Comparison of ENCODE assay signal across 4 worm cellular contexts in the genomic region with DNA sequence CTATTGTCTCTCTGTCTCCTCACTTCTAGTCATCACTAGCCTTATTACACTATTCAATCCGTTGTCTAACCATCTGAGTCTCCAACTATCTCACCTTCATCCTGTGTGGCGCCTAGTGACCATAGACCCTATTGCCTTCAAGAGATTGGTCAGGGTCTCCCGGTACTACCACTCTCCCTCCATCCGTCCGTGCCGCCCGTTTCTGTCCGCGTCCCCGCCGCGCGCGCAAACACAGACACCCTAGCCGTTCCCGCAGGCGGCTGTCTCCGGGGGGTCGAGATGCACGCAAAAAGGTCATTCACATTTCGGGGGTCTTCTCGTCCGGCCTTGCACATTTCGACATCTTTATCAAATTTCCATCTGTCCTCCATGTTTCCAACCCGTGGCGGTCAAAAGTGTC.
A peak's percentile ranks its signal among the peaks of the same experiment; 100 is the strongest.
TF ChIP-seq lines count a peak whose summit lies in the region.

No protein-coding gene starts in this region.

TF ChIP-seq in whole organism, L2 larva, 48 proteins besides CTCF, POLR2A, EP300 and RAD21:
- TF ChIP-seq elt-1 (tag; optimal IDR thresholded peaks at IDR 0.05; lab: Kevin White, UChicago) (no peak), nhr-12 (tag; optimal IDR thresholded peaks at IDR 0.05; lab: Kevin White, UChicago) (no peak), nhr-6 (tag; optimal IDR thresholded peaks at IDR 0.05; lab: Kevin White, UChicago) (no peak), blmp-1 (tag; optimal IDR thresholded peaks at IDR 0.05; lab: Kevin White, UChicago; ENCODE audit: insufficient read depth) (no peak), sma-3 (GFP tag; optimal IDR thresholded peaks at IDR 0.05; lab: Kevin White, UChicago) (peak; percentile 20), nhr-11 (tag; optimal IDR thresholded peaks at IDR 0.05; lab: Kevin White, UChicago) (no peak), peb-1 (tag; optimal IDR thresholded peaks at IDR 0.05; lab: Kevin White, UChicago) (no peak), ztf-1 (GFP tag; conservative IDR thresholded peaks at IDR 0.05; lab: Robert Waterston, UW) (no peak), ceh-16 (tag; optimal IDR thresholded peaks at IDR 0.05; lab: Kevin White, UChicago) (peak; percentile 51), sma-9 (GFP tag; optimal IDR thresholded peaks at IDR 0.05; lab: Kevin White, UChicago) (peak; percentile 19), sma-9 (tag; optimal IDR thresholded peaks at IDR 0.05; lab: Kevin White, UChicago) (no peak), unc-55 (GFP tag; optimal IDR thresholded peaks at IDR 0.05; lab: Kevin White, UChicago) (no peak), F13H6.1 (tag; optimal IDR thresholded peaks at IDR 0.05; lab: Kevin White, UChicago) (peak; percentile 54), sem-4 (tag; optimal IDR thresholded peaks at IDR 0.05; lab: Kevin White, UChicago) (no peak), mab-5 (tag; optimal IDR thresholded peaks at IDR 0.05; lab: Kevin White, UChicago) (no peak), skn-1 (tag; optimal IDR thresholded peaks at IDR 0.05; lab: Kevin White, UChicago) (no peak), lin-13 (GFP tag; optimal IDR thresholded peaks at IDR 0.05; lab: Kevin White, UChicago) (no peak), nhr-21 (tag; optimal IDR thresholded peaks at IDR 0.05; lab: Kevin White, UChicago) (peak; percentile 55), nhr-23 (tag; optimal IDR thresholded peaks at IDR 0.05; lab: Kevin White, UChicago) (no peak), lsy-2 (tag; optimal IDR thresholded peaks at IDR 0.05; lab: Kevin White, UChicago) (peak in 1 of 2 experiments; percentile 47), nhr-25 (tag; optimal IDR thresholded peaks at IDR 0.05; lab: Kevin White, UChicago) (peak; percentile 43), unc-39 (tag; optimal IDR thresholded peaks at IDR 0.05; lab: Kevin White, UChicago) (no peak)

TF ChIP-seq in whole organism, L4 larva, 104 proteins besides CTCF, POLR2A, EP300 and RAD21 (continues in another document):
- TF ChIP-seq Y105C5A.15 (GFP tag; IDR thresholded peaks at IDR 0.05; lab: Robert Waterston, UW), result no peak
- TF ChIP-seq lin-38 (GFP tag; IDR thresholded peaks at IDR 0.05; lab: Robert Waterston, UW), result no peak
- peak; percentile 35; the same call in 1 of the 2 replicates for TF ChIP-seq T26A8.4 (GFP tag; IDR thresholded peaks at IDR 0.05; lab: Robert Waterston, UW)
- 0 out of 2 replicates have a peak, but pooled peaks have one; percentile 49 for TF ChIP-seq ZK337.2 (GFP tag; IDR thresholded peaks at IDR 0.05; lab: Robert Waterston, UW)
- TF ChIP-seq ceh-28 (tag; optimal IDR thresholded peaks at IDR 0.05; lab: Kevin White, UChicago), result no peak
- TF ChIP-seq mxl-3 (GFP tag; optimal IDR thresholded peaks at IDR 0.05; lab: Kevin White, UChicago), result peak; percentile 68
- peak; percentile 96 for TF ChIP-seq set-16 (GFP tag; IDR thresholded peaks at IDR 0.05; lab: Robert Waterston, UW)
- no peak for TF ChIP-seq lin-15B (tag; optimal IDR thresholded peaks at IDR 0.05; lab: Kevin White, UChicago)
- TF ChIP-seq zip-2 (tag; optimal IDR thresholded peaks at IDR 0.05; lab: Kevin White, UChicago), result no peak
- no peak for TF ChIP-seq snpc-4 (tag; optimal IDR thresholded peaks at IDR 0.05; lab: Kevin White, UChicago)
- TF ChIP-seq egl-43 (GFP tag; IDR thresholded peaks at IDR 0.05; lab: Robert Waterston, UW), result 0 out of 2 replicates have a peak, but pooled peaks have one; percentile 45
- no peak for TF ChIP-seq dmd-8 (GFP tag; IDR thresholded peaks at IDR 0.05; lab: Robert Waterston, UW)
- no peak for TF ChIP-seq ces-1 (GFP tag; optimal IDR thresholded peaks at IDR 0.05; lab: Kevin White, UChicago)
- TF ChIP-seq madf-9 (GFP tag; conservative IDR thresholded peaks at IDR 0.05; lab: Robert Waterston, UW), result peak; percentile 83
- TF ChIP-seq nhr-6 (tag; optimal IDR thresholded peaks at IDR 0.05; lab: Kevin White, UChicago), result no peak
- TF ChIP-seq pha-4 (GFP tag; IDR thresholded peaks at IDR 0.05; lab: Robert Waterston, UW), result 0 out of 2 replicates have a peak, but pooled peaks have one; percentile 6
- no peak for TF ChIP-seq pha-4 (tag; optimal IDR thresholded peaks at IDR 0.05; lab: Kevin White, UChicago)
- peak; percentile 63 for TF ChIP-seq hlh-11 (tag; optimal IDR thresholded peaks at IDR 0.05; lab: Kevin White, UChicago)
- TF ChIP-seq hif-1 (tag; optimal IDR thresholded peaks at IDR 0.05; lab: Kevin White, UChicago), result peak in 1 of 2 experiments; percentile 9
- TF ChIP-seq mdl-1 (tag; optimal IDR thresholded peaks at IDR 0.05; lab: Kevin White, UChicago), result peak in 1 of 2 experiments; percentile 25
- peak; percentile 36 for TF ChIP-seq mes-2 (tag; optimal IDR thresholded peaks at IDR 0.05; lab: Kevin White, UChicago; ENCODE audit: poor library complexity, severe bottlenecking)
- TF ChIP-seq lin-13 (GFP tag; optimal IDR thresholded peaks at IDR 0.05; lab: Kevin White, UChicago), result no peak

TF ChIP-seq in whole organism, late embryonic, 69 proteins besides CTCF, POLR2A, EP300 and RAD21 (continues in another document):
- TF ChIP-seq eyg-1 (tag; optimal IDR thresholded peaks at IDR 0.05; lab: Kevin White, UChicago) (peak; percentile 46), tbx-2 (tag; optimal IDR thresholded peaks at IDR 0.05; lab: Kevin White, UChicago) (peak; percentile 60), ceh-22 (tag; optimal IDR thresholded peaks at IDR 0.05; lab: Kevin White, UChicago) (peak; percentile 41), pat-9 (tag; optimal IDR thresholded peaks at IDR 0.05; lab: Kevin White, UChicago) (no peak), C08G9.2 (tag; optimal IDR thresholded peaks at IDR 0.05; lab: Kevin White, UChicago) (peak; percentile 54), nhr-11 (tag; optimal IDR thresholded peaks at IDR 0.05; lab: Kevin White, UChicago) (no peak), ets-4 (tag; optimal IDR thresholded peaks at IDR 0.05; lab: Kevin White, UChicago) (peak; percentile 20), ceh-14 (tag; optimal IDR thresholded peaks at IDR 0.05; lab: Kevin White, UChicago) (no peak), fax-1 (tag; optimal IDR thresholded peaks at IDR 0.05; lab: Kevin White, UChicago) (no peak), ceh-6 (GFP tag; optimal IDR thresholded peaks at IDR 0.05; lab: Kevin White, UChicago) (no peak), nhr-232 (tag; optimal IDR thresholded peaks at IDR 0.05; lab: Kevin White, UChicago) (peak; percentile 15), npax-4 (tag; optimal IDR thresholded peaks at IDR 0.05; lab: Kevin White, UChicago) (no peak), ceh-30 (tag; optimal IDR thresholded peaks at IDR 0.05; lab: Kevin White, UChicago) (no peak), ceh-31 (tag; optimal IDR thresholded peaks at IDR 0.05; lab: Kevin White, UChicago) (peak; percentile 66), ceh-9 (tag; optimal IDR thresholded peaks at IDR 0.05; lab: Kevin White, UChicago) (no peak), hlh-30 (tag; optimal IDR thresholded peaks at IDR 0.05; lab: Kevin White, UChicago; ENCODE audit: insufficient read depth) (no peak), unc-3 (GFP tag; conservative IDR thresholded peaks at IDR 0.05; lab: Robert Waterston, UW) (no peak), unc-3 (tag; optimal IDR thresholded peaks at IDR 0.05; lab: Kevin White, UChicago) (no peak), pros-1 (tag; optimal IDR thresholded peaks at IDR 0.05; lab: Kevin White, UChicago) (peak; percentile 26), hlh-15 (tag; optimal IDR thresholded peaks at IDR 0.05; lab: Kevin White, UChicago) (no peak), pha-2 (tag; optimal IDR thresholded peaks at IDR 0.05; lab: Kevin White, UChicago) (peak; percentile 59), madf-2 (tag; optimal IDR thresholded peaks at IDR 0.05; lab: Kevin White, UChicago) (peak; percentile 25), ceh-18 (tag; optimal IDR thresholded peaks at IDR 0.05; lab: Kevin White, UChicago) (no peak), sox-2 (GFP tag; IDR thresholded peaks at IDR 0.05; lab: Robert Waterston, UW) (no peak), unc-55 (GFP tag; optimal IDR thresholded peaks at IDR 0.05; lab: Kevin White, UChicago) (no peak)

TF ChIP-seq in whole organism, mixed stage, embryonic, 35 proteins besides CTCF, POLR2A, EP300 and RAD21:
- TF ChIP-seq nhr-2 (tag; optimal IDR thresholded peaks at IDR 0.05; lab: Kevin White, UChicago) (peak; percentile 9), sptf-1 (tag; optimal IDR thresholded peaks at IDR 0.05; lab: Kevin White, UChicago) (peak; percentile 79), drap-1 (GFP tag; optimal IDR thresholded peaks at IDR 0.05; lab: Kevin White, UChicago) (peak; percentile 28), pha-4 (tag; optimal IDR thresholded peaks at IDR 0.05; lab: Kevin White, UChicago) (peak; percentile 58), nhr-28 (tag; optimal IDR thresholded peaks at IDR 0.05; lab: Kevin White, UChicago) (no peak), cnd-1 (tag; optimal IDR thresholded peaks at IDR 0.05; lab: Kevin White, UChicago) (peak; percentile 69), mls-2 (tag; optimal IDR thresholded peaks at IDR 0.05; lab: Kevin White, UChicago) (peak; percentile 58), unc-120 (tag; optimal IDR thresholded peaks at IDR 0.05; lab: Kevin White, UChicago; ENCODE audit: poor library complexity, severe bottlenecking) (peak; percentile 56), ham-2 (GFP tag; optimal IDR thresholded peaks at IDR 0.05; lab: Kevin White, UChicago) (peak; percentile 91), mab-5 (tag; optimal IDR thresholded peaks at IDR 0.05; lab: Kevin White, UChicago) (no peak), ceh-83 (GFP tag; optimal IDR thresholded peaks at IDR 0.05; lab: Kevin White, UChicago) (no peak), bed-3 (GFP tag; optimal IDR thresholded peaks at IDR 0.05; lab: Kevin White, UChicago) (peak; percentile 9), unc-62 (GFP tag; optimal IDR thresholded peaks at IDR 0.05; lab: Kevin White, UChicago) (peak; percentile 3), lsy-2 (tag; optimal IDR thresholded peaks at IDR 0.05; lab: Kevin White, UChicago) (peak; percentile 21), flh-1 (GFP tag; optimal IDR thresholded peaks at IDR 0.05; lab: Kevin White, UChicago) (no peak), M03D4.4 (tag; optimal IDR thresholded peaks at IDR 0.05; lab: Kevin White, UChicago) (peak; percentile 59)
